Fruit fly (Drosophila melanogaster) whole organism, prepupa: ENCODE results near the gene alpha-Man-Ic.

Source experiments
- Blimp-1 ChIP-seq: fragments of 200-800 bp; sonication (Bioruptor generic); optimal IDR thresholded peaks from 3 replicates; lab custom pipeline; 2017; ENCODE audit warnings: missing biosample characterization, missing genetic modification characterization, mild to moderate bottlenecking, moderate library complexity, missing genetic modification reagents
- CG10669 ChIP-seq: fragments of 200-800 bp; sonication (Bioruptor generic); optimal IDR thresholded peaks from 3 replicates; lab custom pipeline; 2018; ENCODE audit warnings: missing biosample characterization, mild to moderate bottlenecking, missing genetic modification characterization, moderate library complexity
- CG11294 ChIP-seq: fragments of 200-800 bp; sonication (Bioruptor generic); IDR thresholded peaks from 2 replicates; pipeline ENCODE4 v1.3.6; 2022; ENCODE audit warnings: missing biosample characterization, missing genetic modification characterization
- CG11762 ChIP-seq: fragments of 200-800 bp; sonication (Bioruptor generic); optimal IDR thresholded peaks from 3 replicates; lab custom pipeline; 2016; ENCODE audit warnings: missing biosample characterization, missing genetic modification characterization; ENCODE audit not compliant: insufficient read depth
- CG15336 ChIP-seq: fragments of 200-800 bp; sonication (Bioruptor generic); IDR thresholded peaks from 2 replicates; pipeline ENCODE4 v1.3.6; 2022; ENCODE audit warnings: missing biosample characterization, missing genetic modification characterization
- CG1621 ChIP-seq: fragments of 200-800 bp; sonication (Bioruptor generic); optimal IDR thresholded peaks from 3 replicates; lab custom pipeline; 2018; ENCODE audit warnings: missing biosample characterization, mild to moderate bottlenecking, missing genetic modification characterization
- CG16779 ChIP-seq: fragments of 200-800 bp; sonication (Bioruptor generic); optimal IDR thresholded peaks from 3 replicates; lab custom pipeline; 2017; ENCODE audit warnings: missing biosample characterization, mild to moderate bottlenecking, missing genetic modification characterization
- CG3032 ChIP-seq: fragments of 200-800 bp; optimal IDR thresholded peaks from 2 replicates; lab custom pipeline; 2019; ENCODE audit warnings: missing biosample characterization, mild to moderate bottlenecking, missing genetic modification characterization, moderate library complexity
- CG31627 ChIP-seq: fragments of 200-800 bp; sonication (Bioruptor generic); optimal IDR thresholded peaks from 3 replicates; lab custom pipeline; 2016; ENCODE audit warnings: missing biosample characterization, missing genetic modification characterization
- CG32006 ChIP-seq: fragments of 200-800 bp; sonication (Bioruptor generic); optimal IDR thresholded peaks from 3 replicates; lab custom pipeline; 2017; ENCODE audit warnings: missing biosample characterization, mild to moderate bottlenecking, missing genetic modification characterization
- CG34406 ChIP-seq: fragments of 200-800 bp; sonication (Bioruptor generic); optimal IDR thresholded peaks from 3 replicates; lab custom pipeline; 2016; ENCODE audit warnings: missing biosample characterization, missing genetic modification characterization
- CG3919 ChIP-seq: fragments of 200-800 bp; sonication (Bioruptor generic); optimal IDR thresholded peaks from 3 replicates; lab custom pipeline; 2016; ENCODE audit warnings: missing biosample characterization, missing genetic modification characterization
- CG4318 ChIP-seq: fragments of 200-800 bp; sonication (Bioruptor generic); optimal IDR thresholded peaks from 3 replicates; lab custom pipeline; 2017; ENCODE audit warnings: missing biosample characterization, mild to moderate bottlenecking, missing genetic modification characterization
- CG6163 ChIP-seq: fragments of 200-800 bp; sonication (Bioruptor generic); IDR thresholded peaks from 3 replicates; pipeline ENCODE4 v1.3.6; 2022; ENCODE audit warnings: missing biosample characterization, missing genetic modification characterization
- CG6792 ChIP-seq: fragments of 200-800 bp; sonication (Bioruptor generic); optimal IDR thresholded peaks from 3 replicates; lab custom pipeline; 2016; ENCODE audit warnings: missing biosample characterization, missing genetic modification characterization
- CG6808 ChIP-seq: fragments of 200-800 bp; sonication (Bioruptor generic); optimal IDR thresholded peaks from 3 replicates; lab custom pipeline; 2017; ENCODE audit warnings: missing biosample characterization, missing genetic modification characterization, mild to moderate bottlenecking, moderate library complexity, missing genetic modification reagents
- CG6854 ChIP-seq: fragments of 200-800 bp; sonication (Bioruptor generic); optimal IDR thresholded peaks from 2 replicates; lab custom pipeline; 2017; ENCODE audit warnings: missing biosample characterization, mild to moderate bottlenecking, missing genetic modification characterization
- CG7368 ChIP-seq: fragments of 200-800 bp; sonication (Bioruptor generic); optimal IDR thresholded peaks from 3 replicates; lab custom pipeline; 2016; ENCODE audit warnings: missing biosample characterization, missing genetic modification characterization
- CG8119 ChIP-seq: fragments of 200-800 bp; sonication (Bioruptor generic); IDR thresholded peaks from 3 replicates; pipeline ENCODE4 v1.3.6; 2022; ENCODE audit warnings: missing biosample characterization, missing genetic modification characterization
- CG8319 ChIP-seq: fragments of 200-800 bp; sonication (Bioruptor generic); optimal IDR thresholded peaks from 3 replicates; lab custom pipeline; 2016; ENCODE audit warnings: missing biosample characterization, missing genetic modification characterization
- CG8632 ChIP-seq: fragments of 200-800 bp; sonication (Bioruptor generic); optimal IDR thresholded peaks from 3 replicates; lab custom pipeline; 2016; ENCODE audit warnings: missing biosample characterization, missing genetic modification characterization
- CG9139 ChIP-seq: fragments of 200-800 bp; sonication (Bioruptor generic); optimal IDR thresholded peaks from 3 replicates; lab custom pipeline; 2017; ENCODE audit warnings: missing biosample characterization, mild to moderate bottlenecking, missing genetic modification characterization
- Eip75B ChIP-seq: fragments of 200-800 bp; sonication (Bioruptor generic); optimal IDR thresholded peaks from 3 replicates; lab custom pipeline; 2016; ENCODE audit warnings: missing biosample characterization, missing genetic modification characterization
- Eip78C ChIP-seq: fragments of 200-800 bp; sonication (Bioruptor generic); peaks from one replicate; lab custom pipeline; 2016; ENCODE audit warnings: missing biosample characterization, missing genetic modification characterization
- Eip93F ChIP-seq: fragments of 200-800 bp; sonication (Bioruptor generic); optimal IDR thresholded peaks from 2 replicates; lab custom pipeline; 2016; ENCODE audit warnings: missing biosample characterization, mild to moderate bottlenecking, missing genetic modification characterization
- Ets21C ChIP-seq: fragments of 200-800 bp; sonication (Bioruptor generic); optimal IDR thresholded peaks from 3 replicates; lab custom pipeline; 2016; ENCODE audit warnings: missing biosample characterization, missing genetic modification characterization
- Ets96B ChIP-seq: fragments of 200-800 bp; optimal IDR thresholded peaks from 2 replicates; lab custom pipeline; 2019; ENCODE audit warnings: missing biosample characterization, mild to moderate bottlenecking, missing genetic modification characterization, moderate library complexity
- Gug ChIP-seq: fragments of 200-800 bp; sonication (Bioruptor generic); IDR thresholded peaks from 2 replicates; pipeline ENCODE4 v1.3.6; 2022; ENCODE audit warnings: missing biosample characterization, missing genetic modification characterization
- Hr38 ChIP-seq: sonication (Bioruptor generic); optimal IDR thresholded peaks from 2 replicates; lab custom pipeline; 2016; ENCODE audit warnings: missing biosample characterization, missing genetic modification characterization
- Hr39 ChIP-seq: fragments of 200-800 bp; sonication (Bioruptor generic); optimal IDR thresholded peaks from 2 replicates; lab custom pipeline; 2016; ENCODE audit warnings: missing biosample characterization, missing genetic modification characterization
- Lpt ChIP-seq: fragments of 200-800 bp; sonication (Bioruptor generic); optimal IDR thresholded peaks from 3 replicates; lab custom pipeline; 2016; ENCODE audit warnings: missing biosample characterization, missing genetic modification characterization
- OdsH ChIP-seq: fragments of 200-800 bp; sonication (Bioruptor generic); optimal IDR thresholded peaks from 3 replicates; lab custom pipeline; 2016; ENCODE audit warnings: missing biosample characterization, missing genetic modification characterization
- Sox14 ChIP-seq: fragments of 200-800 bp; sonication (Bioruptor generic); optimal IDR thresholded peaks from 3 replicates; lab custom pipeline; 2016; ENCODE audit warnings: missing biosample characterization, missing genetic modification characterization
- Sox15 ChIP-seq: fragments of 200-800 bp; sonication (Bioruptor generic); optimal IDR thresholded peaks from 3 replicates; lab custom pipeline; 2016; ENCODE audit warnings: missing biosample characterization, missing genetic modification characterization
- achi ChIP-seq: fragments of 200-800 bp; sonication (Bioruptor generic); optimal IDR thresholded peaks from 3 replicates; lab custom pipeline; 2016; ENCODE audit warnings: missing biosample characterization, missing genetic modification characterization
- acj6 ChIP-seq: fragments of 200-800 bp; sonication (Bioruptor generic); optimal IDR thresholded peaks from 3 replicates; lab custom pipeline; 2016; ENCODE audit warnings: missing biosample characterization, missing genetic modification characterization
- dac ChIP-seq: fragments of 200-800 bp; sonication (Bioruptor generic); optimal IDR thresholded peaks from 2 replicates; lab custom pipeline; 2017; ENCODE audit warnings: missing biosample characterization, mild to moderate bottlenecking, missing genetic modification characterization
- dsx ChIP-seq: fragments of 200-800 bp; optimal IDR thresholded peaks from 3 replicates; lab custom pipeline; 2019; ENCODE audit warnings: missing biosample characterization, mild to moderate bottlenecking, missing genetic modification characterization, moderate library complexity; ENCODE audit not compliant: poor library complexity, severe bottlenecking
- eg ChIP-seq: fragments of 200-800 bp; sonication (Bioruptor generic); IDR thresholded peaks from 3 replicates; pipeline ENCODE4 v1.3.6; 2022; ENCODE audit warnings: missing biosample characterization, missing genetic modification characterization
- esn ChIP-seq: fragments of 200-800 bp; sonication (Bioruptor generic); optimal IDR thresholded peaks from 2 replicates; lab custom pipeline; 2016; ENCODE audit warnings: missing biosample characterization, mild to moderate bottlenecking, missing genetic modification characterization, moderate library complexity
- fd59A ChIP-seq: fragments of 200-800 bp; sonication (Bioruptor generic); optimal IDR thresholded peaks from 2 replicates; lab custom pipeline; 2017; ENCODE audit warnings: missing biosample characterization, mild to moderate bottlenecking, missing genetic modification characterization, missing genetic modification reagents
- fd85E ChIP-seq: fragments of 200-800 bp; sonication (Bioruptor generic); optimal IDR thresholded peaks from 3 replicates; lab custom pipeline; 2016; ENCODE audit warnings: missing biosample characterization, missing genetic modification characterization
- fkh ChIP-seq: fragments of 200-800 bp; sonication (Bioruptor generic); optimal IDR thresholded peaks from 3 replicates; lab custom pipeline; 2017; ENCODE audit warnings: missing biosample characterization, mild to moderate bottlenecking, missing genetic modification characterization, moderate library complexity
- lz ChIP-seq: fragments of 200-800 bp; sonication (Bioruptor generic); optimal IDR thresholded peaks from 3 replicates; lab custom pipeline; 2016; ENCODE audit warnings: missing biosample characterization, missing genetic modification characterization
- pdm3 ChIP-seq: fragments of 200-800 bp; sonication (Bioruptor generic); optimal IDR thresholded peaks from 3 replicates; lab custom pipeline; 2016; ENCODE audit warnings: missing biosample characterization, missing genetic modification characterization
- salr ChIP-seq, 2 experiments: fragments of 200-800 bp; sonication (Bioruptor generic); optimal IDR thresholded peaks; 3 replicates each; lab custom pipeline; 2016 to 2018; ENCODE audit warnings: missing biosample characterization in 2 of 2, missing genetic modification characterization in 2 of 2, mild to moderate bottlenecking in 1 of 2
- spab ChIP-seq: fragments of 200-800 bp; sonication (Bioruptor generic); optimal IDR thresholded peaks from 2 replicates; lab custom pipeline; 2017; ENCODE audit warnings: missing biosample characterization, mild to moderate bottlenecking, missing genetic modification characterization, missing genetic modification reagents
- svp ChIP-seq: fragments of 200-800 bp; sonication (Bioruptor generic); peaks from one replicate; lab custom pipeline; 2016; ENCODE audit warnings: missing biosample characterization, missing genetic modification characterization
- topi ChIP-seq: fragments of 200-800 bp; sonication (Bioruptor generic); optimal IDR thresholded peaks from 3 replicates; lab custom pipeline; 2016; ENCODE audit warnings: missing biosample characterization, missing genetic modification characterization
- vri ChIP-seq: fragments of 200-800 bp; sonication (Bioruptor generic); optimal IDR thresholded peaks from 3 replicates; lab custom pipeline; 2016; ENCODE audit warnings: missing biosample characterization, mild to moderate bottlenecking, missing genetic modification characterization

alpha-Man-Ic gene

DNA sequence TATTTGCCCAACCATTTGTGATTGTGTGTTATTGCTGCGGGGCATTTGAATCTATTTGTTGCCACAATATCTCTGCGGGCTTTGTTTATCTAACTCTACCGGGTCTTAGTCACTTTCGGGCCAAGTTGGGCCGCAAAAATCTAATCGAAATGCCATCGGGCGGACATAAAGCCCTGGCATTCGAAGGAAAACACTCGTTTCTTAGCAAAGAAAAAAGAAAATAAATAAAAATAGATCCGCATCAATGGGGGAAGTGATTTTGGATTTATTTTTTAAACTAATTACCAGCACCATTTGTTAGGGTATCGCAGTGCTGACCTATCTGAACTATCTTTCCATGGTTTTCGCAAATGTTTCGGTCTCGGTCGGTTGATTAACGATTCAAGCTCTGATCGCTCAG, 31.6 kb downstream of the alpha-Man-Ic start (continued):
- no peak for TF ChIP-seq CG8632
- TF ChIP-seq CG32006 (GFP tag; lab: Kevin White, UChicago), result peak; percentile 46
- TF ChIP-seq CG15336, result peak; percentile 59
- no peak for TF ChIP-seq dsx (GFP tag; lab: Kevin White, UChicago)
- TF ChIP-seq Ets21C, result no peak
- TF ChIP-seq CG11294 (GFP tag; lab: Robert Waterston, UW), result peak; percentile 45

DNA sequence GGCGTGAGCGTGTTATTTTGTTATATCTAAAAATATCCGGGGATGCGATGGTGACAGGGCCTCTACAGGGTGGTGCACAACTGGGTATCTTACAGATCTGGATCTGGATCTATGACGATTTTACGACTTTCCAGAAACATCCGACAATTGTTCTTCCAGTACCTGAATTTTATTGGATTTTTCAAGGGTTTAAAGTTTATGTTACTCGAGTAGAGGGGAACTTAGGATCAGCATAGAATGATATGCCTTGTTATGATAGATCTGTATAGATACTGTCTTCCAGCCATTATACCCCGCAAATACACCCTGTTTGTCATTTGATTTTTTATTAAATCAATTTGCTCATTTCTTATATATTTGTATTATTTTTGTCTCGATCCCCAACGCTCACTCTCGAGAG, 35.8 kb downstream of the alpha-Man-Ic start:
- TF ChIP-seq Ets96B (tag; lab: Kevin White, UChicago), result no peak
- no peak for TF ChIP-seq spab (GFP tag; lab: Kevin White, UChicago)
- TF ChIP-seq fkh, result no peak
- TF ChIP-seq dsx (GFP tag; lab: Kevin White, UChicago), result no peak
- no peak for TF ChIP-seq Hr38 (GFP tag; lab: Kevin White, UChicago)
- no peak for TF ChIP-seq CG8319
- no peak for TF ChIP-seq Eip75B (GFP tag; lab: Kevin White, UChicago)
- TF ChIP-seq Sox15 (GFP tag; lab: Kevin White, UChicago), result no peak
- TF ChIP-seq CG9139 (GFP tag; lab: Kevin White, UChicago), result no peak
- peak; percentile 46 for TF ChIP-seq achi (GFP tag; lab: Kevin White, UChicago)
- no peak for TF ChIP-seq Eip93F
- no peak for TF ChIP-seq Lpt (GFP tag; lab: Kevin White, UChicago)
- peak; percentile 81 for TF ChIP-seq CG15336
- no peak for TF ChIP-seq fd85E
- TF ChIP-seq Sox14 (GFP tag; lab: Kevin White, UChicago), result no peak
- no peak for TF ChIP-seq CG16779 (tag; lab: Kevin White, UChicago)
- peak; percentile 73 for TF ChIP-seq Eip78C (GFP tag; lab: Kevin White, UChicago)
- no peak for TF ChIP-seq esn (GFP tag; lab: Kevin White, UChicago)
- no peak for TF ChIP-seq CG6854
- no peak for TF ChIP-seq svp (GFP tag; lab: Kevin White, UChicago)
- peak; percentile 22 for TF ChIP-seq CG4318 (GFP tag; lab: Kevin White, UChicago)
- TF ChIP-seq Ets21C, result no peak
- no peak for TF ChIP-seq CG11762 (GFP tag; lab: Kevin White, UChicago)
- TF ChIP-seq salr (GFP tag; optimal IDR thresholded peaks at IDR 0.05; lab: Kevin White, UChicago), result peak in 1 of 2 experiments; percentile 25
- TF ChIP-seq Hr39 (GFP tag; lab: Kevin White, UChicago), result no peak
- TF ChIP-seq CG34406 (GFP tag; lab: Kevin White, UChicago), result no peak
- no peak for TF ChIP-seq vri
- no peak for TF ChIP-seq CG1621 (tag; lab: Kevin White, UChicago)
- no peak for TF ChIP-seq CG10669
- no peak for TF ChIP-seq CG6808 (GFP tag; lab: Kevin White, UChicago)
- TF ChIP-seq dac (GFP tag; lab: Kevin White, UChicago), result no peak
- no peak for TF ChIP-seq CG31627 (GFP tag; lab: Kevin White, UChicago)
- no peak for TF ChIP-seq CG7368 (GFP tag; lab: Kevin White, UChicago)
- TF ChIP-seq Gug (GFP tag; lab: Robert Waterston, UW), result peak; percentile 80
- peak; percentile 72 for TF ChIP-seq CG11294 (GFP tag; lab: Robert Waterston, UW)
- peak; percentile 26 for TF ChIP-seq CG3919 (GFP tag; lab: Kevin White, UChicago)
- peak; percentile 30 for TF ChIP-seq OdsH (GFP tag; lab: Kevin White, UChicago)
- TF ChIP-seq eg, result peak; percentile 78
- peak; percentile 83 for TF ChIP-seq CG8119 (GFP tag; lab: Robert Waterston, UW)
- no peak for TF ChIP-seq CG3032
- TF ChIP-seq topi, result no peak
- no peak for TF ChIP-seq acj6 (GFP tag; lab: Kevin White, UChicago)
- TF ChIP-seq pdm3 (GFP tag; lab: Kevin White, UChicago), result peak; percentile 19
- TF ChIP-seq CG6163, result peak; percentile 34; the same call in 2 of the 3 replicates
- peak; percentile 60 for TF ChIP-seq CG32006 (GFP tag; lab: Kevin White, UChicago)
- no peak for TF ChIP-seq Blimp-1 (GFP tag; lab: Kevin White, UChicago)
- TF ChIP-seq CG6792 (GFP tag; lab: Kevin White, UChicago), result no peak
- no peak for TF ChIP-seq fd59A (GFP tag; lab: Kevin White, UChicago)
- no peak for TF ChIP-seq lz
